Fruit fly (Drosophila melanogaster): Measurements from ENCODE around the gene Dhrs4.

- TF ChIP-seq ftz-f1 (GFP tag; optimal IDR thresholded peaks at IDR 0.05) = no peak
- TF ChIP-seq Ssrp (tag; optimal IDR thresholded peaks at IDR 0.05) = peak; percentile 2
- no peak for TF ChIP-seq CG1603 (tag; optimal IDR thresholded peaks at IDR 0.05)
- no peak for TF ChIP-seq Doc3 (GFP tag; IDR thresholded peaks at IDR 0.05; ENCODE audit: partially characterized antibody)
- peak; percentile 92 for TF ChIP-seq Ets65A (GFP tag)
- peak; percentile 60; the same call in 2 of the 3 replicates for TF ChIP-seq ci (GFP tag; IDR thresholded peaks at IDR 0.05)
- TF ChIP-seq her (GFP tag; optimal IDR thresholded peaks at IDR 0.05) = no peak
- no peak for TF ChIP-seq CG2875 (GFP tag; optimal IDR thresholded peaks at IDR 0.05)
- no peak for TF ChIP-seq CG32767 (GFP tag; IDR thresholded peaks at IDR 0.05)
- no peak for TF ChIP-seq wor (GFP tag; IDR thresholded peaks at IDR 0.05)
- peak; percentile 23 for TF ChIP-seq trem (tag; optimal IDR thresholded peaks at IDR 0.05)
- peak; percentile 8; the same call in 1 of the 2 replicates for TF ChIP-seq CG42726 (GFP tag; IDR thresholded peaks at IDR 0.05; ENCODE audit: partially characterized antibody)
- no peak for TF ChIP-seq HHEX (GFP tag; optimal IDR thresholded peaks at IDR 0.05)
- TF ChIP-seq al (GFP tag; IDR thresholded peaks at IDR 0.05) = no peak; the same call in 1 of the 2 replicates
Observed at dm6 chr3L:5152354-5152806, 10.9 kb upstream of the Dhrs4 start, which contains the start of the genes Gen and Srp54k.
